Fruit fly (Drosophila melanogaster) whole organism, prepupa: ENCODE data around the gene Mekk1.

Experiments
- CG11902 ChIP-seq: fragments of 200-800 bp; sonication (Bioruptor generic); optimal IDR thresholded peaks from 3 replicates; lab custom pipeline; 2016; ENCODE audit warnings: missing biosample characterization, missing genetic modification characterization
- CG3032 ChIP-seq: fragments of 200-800 bp; optimal IDR thresholded peaks from 2 replicates; lab custom pipeline; 2019; ENCODE audit warnings: missing biosample characterization, mild to moderate bottlenecking, missing genetic modification characterization, moderate library complexity
- CG31627 ChIP-seq: fragments of 200-800 bp; sonication (Bioruptor generic); optimal IDR thresholded peaks from 3 replicates; lab custom pipeline; 2016; ENCODE audit warnings: missing biosample characterization, missing genetic modification characterization
- CG32006 ChIP-seq: fragments of 200-800 bp; sonication (Bioruptor generic); optimal IDR thresholded peaks from 3 replicates; lab custom pipeline; 2017; ENCODE audit warnings: missing biosample characterization, mild to moderate bottlenecking, missing genetic modification characterization
- CG34406 ChIP-seq: fragments of 200-800 bp; sonication (Bioruptor generic); optimal IDR thresholded peaks from 3 replicates; lab custom pipeline; 2016; ENCODE audit warnings: missing biosample characterization, missing genetic modification characterization
- CG3919 ChIP-seq: fragments of 200-800 bp; sonication (Bioruptor generic); optimal IDR thresholded peaks from 3 replicates; lab custom pipeline; 2016; ENCODE audit warnings: missing biosample characterization, missing genetic modification characterization
- CG4318 ChIP-seq: fragments of 200-800 bp; sonication (Bioruptor generic); optimal IDR thresholded peaks from 3 replicates; lab custom pipeline; 2017; ENCODE audit warnings: missing biosample characterization, mild to moderate bottlenecking, missing genetic modification characterization
- CG6276 ChIP-seq: fragments of 200-800 bp; sonication (Bioruptor generic); optimal IDR thresholded peaks from 2 replicates; lab custom pipeline; 2017; ENCODE audit warnings: missing biosample characterization, mild to moderate bottlenecking, missing genetic modification characterization
- CG7368 ChIP-seq: fragments of 200-800 bp; sonication (Bioruptor generic); optimal IDR thresholded peaks from 3 replicates; lab custom pipeline; 2016; ENCODE audit warnings: missing biosample characterization, missing genetic modification characterization
- CG8119 ChIP-seq: fragments of 200-800 bp; sonication (Bioruptor generic); IDR thresholded peaks from 3 replicates; pipeline ENCODE4 v1.3.6; 2022; ENCODE audit warnings: missing biosample characterization, missing genetic modification characterization
- CG9139 ChIP-seq: fragments of 200-800 bp; sonication (Bioruptor generic); optimal IDR thresholded peaks from 3 replicates; lab custom pipeline; 2017; ENCODE audit warnings: missing biosample characterization, mild to moderate bottlenecking, missing genetic modification characterization
- Eip75B ChIP-seq: fragments of 200-800 bp; sonication (Bioruptor generic); optimal IDR thresholded peaks from 3 replicates; lab custom pipeline; 2016; ENCODE audit warnings: missing biosample characterization, missing genetic modification characterization
- Eip78C ChIP-seq: fragments of 200-800 bp; sonication (Bioruptor generic); peaks from one replicate; lab custom pipeline; 2016; ENCODE audit warnings: missing biosample characterization, missing genetic modification characterization
- Eip93F ChIP-seq: fragments of 200-800 bp; sonication (Bioruptor generic); optimal IDR thresholded peaks from 2 replicates; lab custom pipeline; 2016; ENCODE audit warnings: missing biosample characterization, mild to moderate bottlenecking, missing genetic modification characterization
- Ets21C ChIP-seq: fragments of 200-800 bp; sonication (Bioruptor generic); optimal IDR thresholded peaks from 3 replicates; lab custom pipeline; 2016; ENCODE audit warnings: missing biosample characterization, missing genetic modification characterization
- Gug ChIP-seq: fragments of 200-800 bp; sonication (Bioruptor generic); IDR thresholded peaks from 2 replicates; pipeline ENCODE4 v1.3.6; 2022; ENCODE audit warnings: missing biosample characterization, missing genetic modification characterization
- Hr38 ChIP-seq: sonication (Bioruptor generic); optimal IDR thresholded peaks from 2 replicates; lab custom pipeline; 2016; ENCODE audit warnings: missing biosample characterization, missing genetic modification characterization
- Hr39 ChIP-seq: fragments of 200-800 bp; sonication (Bioruptor generic); optimal IDR thresholded peaks from 2 replicates; lab custom pipeline; 2016; ENCODE audit warnings: missing biosample characterization, missing genetic modification characterization
- Lpt ChIP-seq: fragments of 200-800 bp; sonication (Bioruptor generic); optimal IDR thresholded peaks from 3 replicates; lab custom pipeline; 2016; ENCODE audit warnings: missing biosample characterization, missing genetic modification characterization
- Met ChIP-seq: fragments of 200-800 bp; sonication (Bioruptor generic); optimal IDR thresholded peaks from 3 replicates; lab custom pipeline; 2016; ENCODE audit warnings: missing biosample characterization, missing genetic modification characterization
- Sox102F ChIP-seq: fragments of 200-800 bp; sonication (Bioruptor generic); optimal IDR thresholded peaks from 2 replicates; lab custom pipeline; 2016; ENCODE audit warnings: missing biosample characterization, mild to moderate bottlenecking, missing genetic modification characterization
- Sox14 ChIP-seq: fragments of 200-800 bp; sonication (Bioruptor generic); optimal IDR thresholded peaks from 3 replicates; lab custom pipeline; 2016; ENCODE audit warnings: missing biosample characterization, missing genetic modification characterization
- achi ChIP-seq: fragments of 200-800 bp; sonication (Bioruptor generic); optimal IDR thresholded peaks from 3 replicates; lab custom pipeline; 2016; ENCODE audit warnings: missing biosample characterization, missing genetic modification characterization
- fd59A ChIP-seq: fragments of 200-800 bp; sonication (Bioruptor generic); optimal IDR thresholded peaks from 2 replicates; lab custom pipeline; 2017; ENCODE audit warnings: missing biosample characterization, mild to moderate bottlenecking, missing genetic modification characterization, missing genetic modification reagents
- fkh ChIP-seq: fragments of 200-800 bp; sonication (Bioruptor generic); optimal IDR thresholded peaks from 3 replicates; lab custom pipeline; 2017; ENCODE audit warnings: missing biosample characterization, mild to moderate bottlenecking, missing genetic modification characterization, moderate library complexity
- lz ChIP-seq: fragments of 200-800 bp; sonication (Bioruptor generic); optimal IDR thresholded peaks from 3 replicates; lab custom pipeline; 2016; ENCODE audit warnings: missing biosample characterization, missing genetic modification characterization
- pdm3 ChIP-seq: fragments of 200-800 bp; sonication (Bioruptor generic); optimal IDR thresholded peaks from 3 replicates; lab custom pipeline; 2016; ENCODE audit warnings: missing biosample characterization, missing genetic modification characterization
- salr ChIP-seq, 2 experiments: fragments of 200-800 bp; sonication (Bioruptor generic); optimal IDR thresholded peaks; 3 replicates each; lab custom pipeline; 2016 to 2018; ENCODE audit warnings: missing biosample characterization in 2 of 2, missing genetic modification characterization in 2 of 2, mild to moderate bottlenecking in 1 of 2
- spab ChIP-seq: fragments of 200-800 bp; sonication (Bioruptor generic); optimal IDR thresholded peaks from 2 replicates; lab custom pipeline; 2017; ENCODE audit warnings: missing biosample characterization, mild to moderate bottlenecking, missing genetic modification characterization, missing genetic modification reagents
- ss ChIP-seq, 2 experiments: fragments of 200-800 bp; sonication (Bioruptor generic); optimal IDR thresholded peaks; 2 replicates in 1 of 2; 3 replicates in 1 of 2; lab custom pipeline; 2017 to 2018; ENCODE audit warnings: mild to moderate bottlenecking in 2 of 2, missing biosample characterization in 2 of 2, missing genetic modification characterization in 2 of 2, moderate library complexity in 1 of 2
- svp ChIP-seq: fragments of 200-800 bp; sonication (Bioruptor generic); peaks from one replicate; lab custom pipeline; 2016; ENCODE audit warnings: missing biosample characterization, missing genetic modification characterization
- vri ChIP-seq: fragments of 200-800 bp; sonication (Bioruptor generic); optimal IDR thresholded peaks from 3 replicates; lab custom pipeline; 2016; ENCODE audit warnings: missing biosample characterization, mild to moderate bottlenecking, missing genetic modification characterization

Gene Mekk1

dm6 chr3R:18703514-18703913 is 39.9 kb downstream of the Mekk1 start:
- TF ChIP-seq CG4318 (GFP tag; lab: Kevin White, UChicago) (no peak), Eip75B (GFP tag; lab: Kevin White, UChicago) (no peak), CG3919 (no peak), salr (GFP tag; optimal IDR thresholded peaks at IDR 0.05; lab: Kevin White, UChicago) (no peak), Eip93F (GFP tag; lab: Kevin White, UChicago) (no peak), CG3032 (tag; lab: Kevin White, UChicago) (no peak), CG7368 (GFP tag; lab: Kevin White, UChicago) (no peak), Lpt (GFP tag; lab: Kevin White, UChicago) (no peak), Met (GFP tag; lab: Kevin White, UChicago) (no peak), CG9139 (GFP tag; lab: Kevin White, UChicago) (no peak), svp (GFP tag; lab: Kevin White, UChicago) (no peak), CG11902 (GFP tag; lab: Kevin White, UChicago) (no peak), Sox14 (no peak), lz (GFP tag; lab: Kevin White, UChicago) (no peak), fd59A (GFP tag; lab: Kevin White, UChicago) (no peak), Hr39 (no peak), Hr38 (no peak)

- TF ChIP-seq CG32006 (no peak), CG34406 (no peak), fkh (GFP tag; lab: Kevin White, UChicago) (no peak), CG31627 (no peak), CG4318 (GFP tag; lab: Kevin White, UChicago) (no peak), achi (GFP tag; lab: Kevin White, UChicago) (no peak), CG6276 (GFP tag; lab: Kevin White, UChicago) (no peak), salr (GFP tag; optimal IDR thresholded peaks at IDR 0.05; lab: Kevin White, UChicago) (no peak), svp (GFP tag; lab: Kevin White, UChicago) (no peak), CG8119 (GFP tag; lab: Robert Waterston, UW) (no peak)
Measured at dm6 chr3R:18698855-18699569, 44.4 kb downstream of the Mekk1 start.

dm6 chr3R:18694952-18695351 is 48.4 kb downstream of the Mekk1 start, which contains the start of gene CG34282:
Gene CG34282 (plus strand): TSS chr3R:18695252.
- TF ChIP-seq CG32006 (no peak), vri (no peak), pdm3 (GFP tag; lab: Kevin White, UChicago) (no peak), Sox102F (GFP tag; lab: Kevin White, UChicago) (no peak), CG31627 (no peak), Lpt (GFP tag; lab: Kevin White, UChicago) (no peak)

- TF ChIP-seq spab (GFP tag; lab: Kevin White, UChicago) (no peak), CG3032 (tag; lab: Kevin White, UChicago) (no peak), ss (GFP tag; optimal IDR thresholded peaks at IDR 0.05; lab: Kevin White, UChicago) (no peak), Ets21C (no peak), Gug (no peak)
Measured at dm6 chr3R:18693611-18694010, 49.8 kb downstream of the Mekk1 start, which contains the start of gene CG14300. Gene CG14300 (minus strand): TSS chr3R:18693711.

- TF ChIP-seq spab (GFP tag; lab: Kevin White, UChicago) (no peak), Eip78C (GFP tag; lab: Kevin White, UChicago) (no peak)
Measured at dm6 chr3R:18692619-18693018, 50.8 kb downstream of the Mekk1 start, which contains the start of gene Muc91C. Gene Muc91C (minus strand): TSS chr3R:18692719.
